Comparison of ENCODE assay signal across 6 fruit fly cellular contexts in the genomic region with DNA sequence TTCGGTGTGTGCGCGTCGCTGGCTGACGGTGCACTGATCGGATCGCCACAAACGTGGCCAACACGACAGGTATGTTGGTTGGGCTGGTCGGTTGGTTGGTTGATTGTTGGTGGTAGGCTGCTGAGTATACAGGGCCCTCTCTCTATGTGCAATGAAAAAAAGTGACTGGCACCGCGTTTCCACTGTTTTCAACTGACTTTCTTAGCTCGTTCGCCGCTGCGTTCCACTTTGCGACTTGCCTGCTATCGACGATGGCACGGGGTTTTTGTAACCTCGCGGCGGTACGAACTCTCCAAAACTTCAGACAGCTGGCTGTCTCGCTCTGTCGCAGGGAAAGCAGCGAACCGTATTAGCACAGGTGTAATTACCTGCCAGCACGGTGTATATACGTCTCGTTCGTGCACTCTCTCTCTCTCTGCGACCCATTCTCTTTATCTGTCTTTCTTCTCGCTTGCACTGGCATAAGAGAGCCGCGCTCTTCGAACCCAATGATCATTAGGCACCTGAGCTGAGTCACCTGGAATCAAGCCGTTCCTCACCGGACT.
TF ChIP-seq lines count a peak whose summit lies in the region.

No protein-coding gene starts in this region.

- no peak for TF ChIP-seq CTCF in whole organism, embryonic (GFP tag; optimal IDR thresholded peaks at IDR 0.05; lab: Kevin White, UChicago)

TF ChIP-seq in whole organism, 6 proteins besides CTCF, POLR2A, EP300 and RAD21:
- TF ChIP-seq Dll (optimal IDR thresholded peaks at IDR 0.05; lab: Kevin White, UChicago) (peak; percentile 75), pan (optimal IDR thresholded peaks at IDR 0.05; lab: Kevin White, UChicago) (no peak), psq (optimal IDR thresholded peaks at IDR 0.05; lab: Kevin White, UChicago) (no peak), CG8478 (optimal IDR thresholded peaks at IDR 0.05; lab: Kevin White, UChicago) (peak; percentile 84), EcR (GFP tag; optimal IDR thresholded peaks at IDR 0.05; lab: Kevin White, UChicago) (no peak), usp (GFP tag; optimal IDR thresholded peaks at IDR 0.05; lab: Kevin White, UChicago) (no peak)

TF ChIP-seq in whole organism, adult, 20 proteins besides CTCF, POLR2A, EP300 and RAD21:
- TF ChIP-seq CG1620 (GFP tag; optimal IDR thresholded peaks at IDR 0.05; lab: Kevin White, UChicago) (no peak), Mnt (GFP tag; optimal IDR thresholded peaks at IDR 0.05; lab: Kevin White, UChicago) (peak; percentile 64), tj (GFP tag; optimal IDR thresholded peaks at IDR 0.05; lab: Kevin White, UChicago) (peak; percentile 66), CG12768 (GFP tag; optimal IDR thresholded peaks at IDR 0.05; lab: Kevin White, UChicago) (no peak), cnc (optimal IDR thresholded peaks at IDR 0.05; lab: Kevin White, UChicago) (no peak), ovo (GFP tag; optimal IDR thresholded peaks at IDR 0.05; lab: Kevin White, UChicago) (peak; percentile 9), cic (GFP tag; optimal IDR thresholded peaks at IDR 0.05; lab: Kevin White, UChicago) (peak; percentile 8), CG11617 (GFP tag; optimal IDR thresholded peaks at IDR 0.05; lab: Kevin White, UChicago) (peak; percentile 7), pad (GFP tag; optimal IDR thresholded peaks at IDR 0.05; lab: Kevin White, UChicago) (peak; percentile 75), CG33017 (tag; optimal IDR thresholded peaks at IDR 0.05; lab: Kevin White, UChicago) (peak; percentile 45), Crg-1 (GFP tag; optimal IDR thresholded peaks at IDR 0.05; lab: Kevin White, UChicago) (no peak), kay (GFP tag; lab: Kevin White, UChicago; ENCODE audit: borderline replicate concordance) (peak; percentile 88), bab1 (GFP tag; optimal IDR thresholded peaks at IDR 0.05; lab: Kevin White, UChicago) (peak; percentile 22), CG7101 (tag; optimal IDR thresholded peaks at IDR 0.05; lab: Kevin White, UChicago) (peak; percentile 11)

TF ChIP-seq in whole organism, embryonic, 481 proteins besides CTCF, POLR2A, EP300 and RAD21 (continues in another document):
- TF ChIP-seq CG11093 (GFP tag; IDR thresholded peaks at IDR 0.05; lab: Robert Waterston, UW) (no peak), sr (GFP tag; IDR thresholded peaks at IDR 0.05; lab: Robert Waterston, UW) (no peak), CG2202 (tag; optimal IDR thresholded peaks at IDR 0.05; lab: Kevin White, UChicago) (no peak), CG8388 (GFP tag; optimal IDR thresholded peaks at IDR 0.05; lab: Kevin White, UChicago) (no peak), Trl (optimal IDR thresholded peaks at IDR 0.05; lab: Kevin White, UChicago) (peak; percentile 88 to 94), Trl (GFP tag; optimal IDR thresholded peaks at IDR 0.05; lab: Kevin White, UChicago) (peak; percentile 55), CG5180 (GFP tag; optimal IDR thresholded peaks at IDR 0.05; lab: Kevin White, UChicago) (peak; percentile 97), Awh (GFP tag; IDR thresholded peaks at IDR 0.05; lab: Robert Waterston, UW) (0 out of 2 replicates have a peak, but pooled peaks have one; percentile 35), CG33213 (GFP tag; optimal IDR thresholded peaks at IDR 0.05; lab: Kevin White, UChicago) (no peak), stc (GFP tag; IDR thresholded peaks at IDR 0.05; lab: Robert Waterston, UW) (peak; percentile 40; the same call in 1 of the 2 replicates), jumu (GFP tag; optimal IDR thresholded peaks at IDR 0.05; lab: Kevin White, UChicago) (no peak), CG4360 (GFP tag; IDR thresholded peaks at IDR 0.05; lab: Robert Waterston, UW) (peak; percentile 42), gcm2 (GFP tag; optimal IDR thresholded peaks at IDR 0.05; lab: Kevin White, UChicago) (no peak), lab (GFP tag; optimal IDR thresholded peaks at IDR 0.05; lab: Kevin White, UChicago) (peak; percentile 62), seq (GFP tag; IDR thresholded peaks at IDR 0.05; lab: Robert Waterston, UW) (peak; percentile 38; the same call in 1 of the 2 replicates), CG33557 (GFP tag; optimal IDR thresholded peaks at IDR 0.05; lab: Kevin White, UChicago) (no peak)

TF ChIP-seq in whole organism, prepupa, 60 proteins besides CTCF, POLR2A, EP300 and RAD21 (continues in another document):
- TF ChIP-seq Met (GFP tag; optimal IDR thresholded peaks at IDR 0.05; lab: Kevin White, UChicago) = peak; percentile 11
- no peak for TF ChIP-seq CG31627 (GFP tag; optimal IDR thresholded peaks at IDR 0.05; lab: Kevin White, UChicago)
- peak; percentile 23 for TF ChIP-seq dsx (GFP tag; optimal IDR thresholded peaks at IDR 0.05; lab: Kevin White, UChicago; ENCODE audit: poor library complexity, severe bottlenecking)
- TF ChIP-seq OdsH (GFP tag; optimal IDR thresholded peaks at IDR 0.05; lab: Kevin White, UChicago) = no peak
- peak; percentile 10 for TF ChIP-seq CG6276 (GFP tag; optimal IDR thresholded peaks at IDR 0.05; lab: Kevin White, UChicago)
- TF ChIP-seq Eip93F (GFP tag; optimal IDR thresholded peaks at IDR 0.05; lab: Kevin White, UChicago) = no peak
- TF ChIP-seq vri (GFP tag; optimal IDR thresholded peaks at IDR 0.05; lab: Kevin White, UChicago) = no peak
- TF ChIP-seq CG3919 (GFP tag; optimal IDR thresholded peaks at IDR 0.05; lab: Kevin White, UChicago) = peak; percentile 39
- TF ChIP-seq Gug (GFP tag; IDR thresholded peaks at IDR 0.05; lab: Robert Waterston, UW) = no peak
- no peak for TF ChIP-seq CG16779 (tag; optimal IDR thresholded peaks at IDR 0.05; lab: Kevin White, UChicago)
- TF ChIP-seq dac (GFP tag; optimal IDR thresholded peaks at IDR 0.05; lab: Kevin White, UChicago) = no peak
- no peak for TF ChIP-seq acj6 (GFP tag; optimal IDR thresholded peaks at IDR 0.05; lab: Kevin White, UChicago)
- no peak for TF ChIP-seq spab (GFP tag; optimal IDR thresholded peaks at IDR 0.05; lab: Kevin White, UChicago)
- TF ChIP-seq eg (GFP tag; IDR thresholded peaks at IDR 0.05; lab: Robert Waterston, UW) = peak; percentile 48; the same call in 1 of the 3 replicates
- no peak for TF ChIP-seq CG4318 (GFP tag; optimal IDR thresholded peaks at IDR 0.05; lab: Kevin White, UChicago)
- TF ChIP-seq CG32006 (GFP tag; optimal IDR thresholded peaks at IDR 0.05; lab: Kevin White, UChicago) = no peak
- TF ChIP-seq CG1621 (tag; optimal IDR thresholded peaks at IDR 0.05; lab: Kevin White, UChicago) = peak; percentile 18
- TF ChIP-seq Eip78C (GFP tag; lab: Kevin White, UChicago) = peak; percentile 46

TF ChIP-seq in whole organism, pupa, 21 proteins besides CTCF, POLR2A, EP300 and RAD21:
- TF ChIP-seq Ets98B (GFP tag; IDR thresholded peaks at IDR 0.05; lab: Robert Waterston, UW) (peak; percentile 50; the same call in 1 of the 2 replicates), CG8301 (tag; optimal IDR thresholded peaks at IDR 0.05; lab: Kevin White, UChicago) (no peak), EcR (GFP tag; optimal IDR thresholded peaks at IDR 0.05; lab: Kevin White, UChicago) (peak; percentile 67), CG4496 (GFP tag; IDR thresholded peaks at IDR 0.05; lab: Robert Waterston, UW) (peak; percentile 73; the same call in 2 of the 3 replicates), CG34367 (tag; optimal IDR thresholded peaks at IDR 0.05; lab: Kevin White, UChicago) (peak; percentile 7), fd96Ca (GFP tag; IDR thresholded peaks at IDR 0.05; lab: Robert Waterston, UW) (0 out of 3 replicates have a peak, but pooled peaks have one; percentile 27), CG13204 (GFP tag; optimal IDR thresholded peaks at IDR 0.05; lab: Kevin White, UChicago) (peak; percentile 64), Snoo (tag; optimal IDR thresholded peaks at IDR 0.05; lab: Kevin White, UChicago) (peak; percentile 15), CG14655 (GFP tag; optimal IDR thresholded peaks at IDR 0.05; lab: Kevin White, UChicago) (no peak)

TF ChIP-seq in whole organism, wandering third instar larva, 38 proteins besides CTCF, POLR2A, EP300 and RAD21:
- TF ChIP-seq fru (GFP tag; optimal IDR thresholded peaks at IDR 0.05; lab: Kevin White, UChicago) = peak; percentile 51
- peak; percentile 75 for TF ChIP-seq h (GFP tag; optimal IDR thresholded peaks at IDR 0.05; lab: Kevin White, UChicago)
- no peak for TF ChIP-seq GATAd (GFP tag; optimal IDR thresholded peaks at IDR 0.05; lab: Kevin White, UChicago)
- TF ChIP-seq dl (GFP tag; optimal IDR thresholded peaks at IDR 0.05; lab: Kevin White, UChicago; ENCODE audit: insufficient read depth in 1 of 2, partially characterized antibody in 2 of 2) = peak; percentile 56 to 82
- no peak for TF ChIP-seq usp (GFP tag; optimal IDR thresholded peaks at IDR 0.05; lab: Kevin White, UChicago)
- TF ChIP-seq Hr83 (GFP tag; optimal IDR thresholded peaks at IDR 0.05; lab: Kevin White, UChicago; ENCODE audit: poor library complexity, severe bottlenecking) = peak; percentile 83
- TF ChIP-seq pan (optimal IDR thresholded peaks at IDR 0.05; lab: Kevin White, UChicago) = no peak
- TF ChIP-seq dmrt93B (GFP tag; optimal IDR thresholded peaks at IDR 0.05; lab: Kevin White, UChicago) = no peak
- peak; percentile 81 for TF ChIP-seq Vsx2 (GFP tag; optimal IDR thresholded peaks at IDR 0.05; lab: Kevin White, UChicago; ENCODE audit: partially characterized antibody)
- TF ChIP-seq HLH106 (tag; optimal IDR thresholded peaks at IDR 0.05; lab: Kevin White, UChicago) = peak; percentile 24
- no peak for TF ChIP-seq CG9705 (GFP tag; optimal IDR thresholded peaks at IDR 0.05; lab: Kevin White, UChicago)
- TF ChIP-seq tai (GFP tag; optimal IDR thresholded peaks at IDR 0.05; lab: Kevin White, UChicago) = no peak
- peak; percentile 20 for TF ChIP-seq OdsH (GFP tag; optimal IDR thresholded peaks at IDR 0.05; lab: Kevin White, UChicago)
- TF ChIP-seq Rel (GFP tag; optimal IDR thresholded peaks at IDR 0.05; lab: Kevin White, UChicago) = no peak
- peak; percentile 69 for TF ChIP-seq Rel (tag; optimal IDR thresholded peaks at IDR 0.05; lab: Kevin White, UChicago)
- TF ChIP-seq Dif (GFP tag; optimal IDR thresholded peaks at IDR 0.05; lab: Kevin White, UChicago; ENCODE audit: partially characterized antibody) = peak; percentile 84
- peak; percentile 24 for TF ChIP-seq CG32264 (GFP tag; optimal IDR thresholded peaks at IDR 0.05; lab: Kevin White, UChicago)
- peak; percentile 50 for TF ChIP-seq rgr (GFP tag; optimal IDR thresholded peaks at IDR 0.05; lab: Kevin White, UChicago)
- TF ChIP-seq psq (GFP tag; optimal IDR thresholded peaks at IDR 0.05; lab: Kevin White, UChicago) = peak; percentile 7
- peak; percentile 59 for TF ChIP-seq jim (GFP tag; optimal IDR thresholded peaks at IDR 0.05; lab: Kevin White, UChicago)
- no peak for TF ChIP-seq woc (GFP tag; optimal IDR thresholded peaks at IDR 0.05; lab: Kevin White, UChicago)
- peak; percentile 44 for TF ChIP-seq br (GFP tag; optimal IDR thresholded peaks at IDR 0.05; lab: Kevin White, UChicago)
- peak; percentile 46 for TF ChIP-seq Jra (GFP tag; optimal IDR thresholded peaks at IDR 0.05; lab: Kevin White, UChicago)
- peak in 1 of 2 experiments; percentile 34 for TF ChIP-seq foxo (GFP tag; optimal IDR thresholded peaks at IDR 0.05; lab: Kevin White, UChicago)
- TF ChIP-seq Sp1 (GFP tag; optimal IDR thresholded peaks at IDR 0.05; lab: Kevin White, UChicago) = peak; percentile 46
- TF ChIP-seq Abd-B (GFP tag; optimal IDR thresholded peaks at IDR 0.05; lab: Kevin White, UChicago) = no peak
